Worm (Caenorhabditis elegans) whole organism, L4 larva: Measurements from ENCODE around the gene clc-2.

Experiments
- T20F7.1 ChIP-seq: fragments of 200-800 bp; sonication (Bioruptor generic); optimal IDR thresholded peaks from 2 replicates; lab custom pipeline; 2018; ENCODE audit warnings: mild to moderate bottlenecking, missing genetic modification characterization, missing compliant biosample characterization
- jun-1 ChIP-seq: fragments of 150-350 bp; optimal IDR thresholded peaks from 2 replicates; lab custom pipeline; 2014; ENCODE audit warnings: missing biosample characterization, missing genetic modification reagents, missing genetic modification characterization
- lin-15B ChIP-seq: fragments of 150-350 bp; sonication (generic microtip); optimal IDR thresholded peaks from 3 replicates; lab custom pipeline; 2014; ENCODE audit warnings: missing biosample characterization, missing genetic modification characterization
- lin-39 ChIP-seq: fragments of 150-350 bp; optimal IDR thresholded peaks from 2 replicates; lab custom pipeline; 2014; ENCODE audit warnings: missing biosample characterization, missing genetic modification reagents, missing genetic modification characterization
- lsy-2 ChIP-seq, 2 experiments: fragments of 150-350 bp in 1 of 2; sonication (generic microtip) in 1 of 2; optimal IDR thresholded peaks; 2 replicates each; lab custom pipeline; 2014 to 2017; ENCODE audit warnings: missing biosample characterization in 2 of 2, missing genetic modification characterization in 2 of 2
- nhr-102 ChIP-seq: sonication (generic microtip); optimal IDR thresholded peaks from 2 replicates; lab custom pipeline; 2016; ENCODE audit warnings: mild to moderate bottlenecking, missing genetic modification characterization, moderate library complexity, missing compliant biosample characterization
- set-16 ChIP-seq: fragments of 200-800 bp; sonication (Bioruptor generic); IDR thresholded peaks from 2 replicates; pipeline ENCODE4 v1.3.6; 2022; ENCODE audit warnings: missing genetic modification reagents, missing genetic modification characterization, missing compliant biosample characterization

DNA sequence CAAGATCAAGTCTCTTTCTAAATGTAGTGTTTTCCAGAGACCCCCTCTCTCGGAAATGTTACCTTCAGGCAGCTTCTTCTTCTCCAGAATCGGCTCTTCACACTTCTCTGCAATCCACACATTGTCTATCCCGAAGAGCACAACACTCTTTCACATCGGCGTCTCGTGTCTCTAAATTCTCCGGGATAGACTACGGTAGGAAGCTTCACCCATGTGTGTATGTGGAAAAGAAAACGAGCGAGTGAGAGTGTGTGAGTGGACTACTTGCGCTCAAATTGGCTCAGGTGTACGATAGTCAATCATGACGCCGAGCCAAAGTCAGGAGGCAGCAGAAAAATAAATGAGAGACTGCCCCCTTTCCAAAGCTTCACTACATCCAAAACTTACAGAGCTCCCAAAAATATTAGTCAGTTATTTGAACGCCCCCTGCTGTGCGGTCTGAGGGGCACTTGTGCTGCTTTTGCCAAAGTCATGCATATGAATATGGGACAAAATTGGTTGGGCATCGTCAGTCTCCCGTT, 25.9 kb downstream of the clc-2 start:
- TF ChIP-seq lin-39 (tag; lab: Kevin White, UChicago) (no peak), jun-1 (tag; lab: Kevin White, UChicago) (no peak), nhr-102 (tag; lab: Kevin White, UChicago) (no peak), set-16 (GFP tag; lab: Robert Waterston, UW) (no peak), lsy-2 (tag; optimal IDR thresholded peaks at IDR 0.05; lab: Kevin White, UChicago) (peak in 1 of 2 experiments; percentile 30), T20F7.1 (GFP tag; lab: Kevin White, UChicago) (no peak), lin-15B (tag; lab: Kevin White, UChicago) (no peak)
